Worm (Caenorhabditis elegans): ENCODE results near the gene lgc-23.

- TF ChIP-seq lin-15B (tag; optimal IDR thresholded peaks at IDR 0.05) (no peak), nhr-12 (tag; optimal IDR thresholded peaks at IDR 0.05) (no peak), ceh-82 (tag; optimal IDR thresholded peaks at IDR 0.05) (no peak), nhr-84 (tag; optimal IDR thresholded peaks at IDR 0.05) (no peak), unc-30 (tag; optimal IDR thresholded peaks at IDR 0.05) (no peak), nhr-28 (tag; optimal IDR thresholded peaks at IDR 0.05) (no peak), mdl-1 (tag; optimal IDR thresholded peaks at IDR 0.05) (no peak), ztf-11 (tag; optimal IDR thresholded peaks at IDR 0.05) (no peak), nhr-237 (tag; optimal IDR thresholded peaks at IDR 0.05) (no peak)
Measured at ce11 chrX:12037978-12038377, 27.0 kb upstream of the lgc-23 start.

Data from whole organism, L1 larva.